Fruit fly (Drosophila melanogaster) whole organism, embryonic: ENCODE results near the gene CG33298.

Source experiments
- ATbp ChIP-seq: fragments of 200-800 bp; sonication (Bioruptor generic); optimal IDR thresholded peaks from 2 replicates; lab custom pipeline; 2017; ENCODE audit warnings: missing biosample characterization, mild to moderate bottlenecking, missing genetic modification characterization, missing genetic modification reagents
- Atf6 ChIP-seq: fragments of 200-800 bp; sonication (Bioruptor generic); IDR thresholded peaks from 2 replicates; pipeline ENCODE4 v1.3.6; 2022; ENCODE audit warnings: missing biosample characterization, missing genetic modification characterization
- B-H1 ChIP-seq: fragments of 200-800 bp; sonication (Bioruptor generic); IDR thresholded peaks from 3 replicates; pipeline ENCODE4 v1.3.6; 2022; ENCODE audit warnings: missing biosample characterization, missing genetic modification characterization
- Bgb ChIP-seq: fragments of 200-800 bp; sonication (Bioruptor generic); IDR thresholded peaks from 2 replicates; pipeline ENCODE4 v1.3.6; 2022; ENCODE audit warnings: missing biosample characterization, missing genetic modification characterization; ENCODE audit not compliant: partially characterized antibody
- CG11247 ChIP-seq: fragments of 200-800 bp; sonication (Bioruptor generic); IDR thresholded peaks from 2 replicates; pipeline ENCODE4 v1.3.6; 2022; ENCODE audit warnings: missing biosample characterization, missing genetic modification characterization
- CG11456 ChIP-seq: fragments of 200-800 bp; sonication (Bioruptor generic); IDR thresholded peaks from 3 replicates; pipeline ENCODE4 v1.3.6; 2022; ENCODE audit warnings: missing biosample characterization, missing genetic modification characterization
- CG11723 ChIP-seq: fragments of 200-800 bp; sonication (Bioruptor generic); optimal IDR thresholded peaks from 2 replicates; lab custom pipeline; 2017; ENCODE audit warnings: missing biosample characterization, mild to moderate bottlenecking, missing genetic modification characterization
- CG12744 ChIP-seq: fragments of 200-800 bp; sonication (Bioruptor generic); optimal IDR thresholded peaks from 2 replicates; lab custom pipeline; 2016; ENCODE audit warnings: missing biosample characterization, missing genetic modification characterization
- CG13624 ChIP-seq: fragments of 200-800 bp; sonication (Bioruptor generic); optimal IDR thresholded peaks from 2 replicates; lab custom pipeline; 2016; ENCODE audit warnings: missing biosample characterization, missing genetic modification characterization
- CG14441 ChIP-seq: fragments of 200-800 bp; sonication (Bioruptor generic); IDR thresholded peaks from 2 replicates; pipeline ENCODE4 v1.3.6; 2022; ENCODE audit warnings: missing biosample characterization, missing genetic modification characterization
- CG14710 ChIP-seq: fragments of 200-800 bp; sonication (Bioruptor generic); optimal IDR thresholded peaks from 3 replicates; lab custom pipeline; 2019; ENCODE audit warnings: missing biosample characterization, mild to moderate bottlenecking, missing genetic modification characterization, moderate library complexity
- CG1529 ChIP-seq: fragments of 200-800 bp; sonication (Bioruptor generic); optimal IDR thresholded peaks from 3 replicates; lab custom pipeline; 2018; ENCODE audit warnings: missing biosample characterization, missing genetic modification characterization
- CG17385 ChIP-seq: fragments of 200-800 bp; sonication (Bioruptor generic); optimal IDR thresholded peaks from 3 replicates; lab custom pipeline; 2018; ENCODE audit warnings: missing biosample characterization, mild to moderate bottlenecking, missing genetic modification characterization
- CG17912 ChIP-seq: fragments of 200-800 bp; sonication (Bioruptor generic); optimal IDR thresholded peaks from 2 replicates; lab custom pipeline; 2018; ENCODE audit warnings: missing biosample characterization, mild to moderate bottlenecking, missing genetic modification characterization
- CG2116 ChIP-seq: fragments of 200-800 bp; sonication (Bioruptor generic); optimal IDR thresholded peaks from 3 replicates; lab custom pipeline; 2018; ENCODE audit warnings: missing biosample characterization, mild to moderate bottlenecking, missing genetic modification characterization
- CG2678 ChIP-seq: fragments of 200-800 bp; sonication (Bioruptor generic); optimal IDR thresholded peaks from 3 replicates; lab custom pipeline; 2019; ENCODE audit warnings: missing biosample characterization, mild to moderate bottlenecking, missing genetic modification characterization, moderate library complexity
- CG2712 ChIP-seq: fragments of 200-800 bp; optimal IDR thresholded peaks from 3 replicates; lab custom pipeline; 2019; ENCODE audit warnings: missing biosample characterization, mild to moderate bottlenecking, missing genetic modification characterization, moderate library complexity
- CG3065 ChIP-seq: fragments of 200-800 bp; sonication (Bioruptor generic); optimal IDR thresholded peaks from 2 replicates; lab custom pipeline; 2016; ENCODE audit warnings: missing biosample characterization, missing genetic modification characterization
- CG3995 ChIP-seq: fragments of 200-800 bp; sonication (Bioruptor generic); optimal IDR thresholded peaks from 3 replicates; lab custom pipeline; 2016; ENCODE audit warnings: missing biosample characterization, missing genetic modification characterization
- CG7357 ChIP-seq: fragments of 200-800 bp; sonication (Bioruptor generic); IDR thresholded peaks from 3 replicates; pipeline ENCODE4 v1.3.6; 2022; ENCODE audit warnings: missing biosample characterization, missing genetic modification characterization
- CG8924 ChIP-seq: fragments of 200-800 bp; optimal IDR thresholded peaks from 3 replicates; lab custom pipeline; 2019; ENCODE audit warnings: missing biosample characterization, mild to moderate bottlenecking, missing genetic modification characterization, moderate library complexity
- CG9437 ChIP-seq: fragments of 200-800 bp; sonication (Bioruptor generic); optimal IDR thresholded peaks from 2 replicates; lab custom pipeline; 2018; ENCODE audit warnings: missing biosample characterization, mild to moderate bottlenecking, missing genetic modification characterization
- Deaf1 ChIP-seq: fragments of 200-800 bp; optimal IDR thresholded peaks from 3 replicates; lab custom pipeline; 2019; ENCODE audit warnings: missing biosample characterization, mild to moderate bottlenecking, missing genetic modification characterization, moderate library complexity
- Doc3 ChIP-seq: fragments of 200-800 bp; sonication (Bioruptor generic); IDR thresholded peaks from 3 replicates; pipeline ENCODE4 v1.3.6; 2022; ENCODE audit warnings: missing biosample characterization, missing genetic modification characterization; ENCODE audit not compliant: partially characterized antibody
- Dref ChIP-seq: fragments of 200-800 bp; sonication (Bioruptor generic); IDR thresholded peaks from 2 replicates; pipeline ENCODE4 v1.3.6; 2022; ENCODE audit warnings: missing biosample characterization, missing genetic modification characterization
- Fer1 ChIP-seq: fragments of 200-800 bp; sonication (Bioruptor generic); optimal IDR thresholded peaks from 2 replicates; lab custom pipeline; 2017; ENCODE audit warnings: missing biosample characterization, mild to moderate bottlenecking, missing genetic modification characterization
- Hr3 ChIP-seq: fragments of 200-800 bp; sonication (Bioruptor generic); optimal IDR thresholded peaks from 3 replicates; lab custom pipeline; 2016; ENCODE audit warnings: missing biosample characterization, missing genetic modification characterization
- Hr51 ChIP-seq, 2 experiments: fragments of 200-800 bp; sonication (Bioruptor generic); optimal IDR thresholded peaks; 2 replicates in 1 of 2; 3 replicates in 1 of 2; lab custom pipeline; 2016 to 2018; ENCODE audit warnings: missing biosample characterization in 2 of 2, missing genetic modification characterization in 2 of 2, mild to moderate bottlenecking in 1 of 2, moderate library complexity in 1 of 2
- Hr78 ChIP-seq, 2 experiments: fragments of 200-800 bp in 1 of 2; fragments of >200 bp in 1 of 2; sonication (Bioruptor generic) in 1 of 2; optimal IDR thresholded peaks; 2 replicates each; lab custom pipeline; 2017 to 2019; ENCODE audit warnings: missing biosample characterization in 2 of 2, missing genetic modification characterization in 2 of 2, mild to moderate bottlenecking in 1 of 2, moderate library complexity in 1 of 2
- Mad ChIP-seq: fragments of 200-800 bp; sonication (Bioruptor generic); optimal IDR thresholded peaks from 2 replicates; lab custom pipeline; 2016; ENCODE audit warnings: missing biosample characterization, missing genetic modification characterization
- NC2α ChIP-seq: fragments of 200-800 bp; sonication (Bioruptor generic); optimal IDR thresholded peaks from 2 replicates; lab custom pipeline; 2016; ENCODE audit warnings: missing biosample characterization, missing genetic modification characterization
- Rfx ChIP-seq: fragments of 200-800 bp; sonication (Bioruptor generic); IDR thresholded peaks from 2 replicates; pipeline ENCODE4 v1.3.6; 2022; ENCODE audit warnings: missing biosample characterization, missing genetic modification characterization
- Usf ChIP-seq: fragments of 200-800 bp; sonication (Bioruptor generic); optimal IDR thresholded peaks from 2 replicates; lab custom pipeline; 2017; ENCODE audit warnings: missing genotype, missing biosample characterization, missing genetic modification characterization
- corto ChIP-seq: fragments of 200-800 bp; sonication (Bioruptor generic); optimal IDR thresholded peaks from 2 replicates; lab custom pipeline; 2016; ENCODE audit warnings: missing biosample characterization, mild to moderate bottlenecking, missing genetic modification characterization, moderate library complexity
- crol ChIP-seq: fragments of 200-800 bp; sonication (Bioruptor generic); IDR thresholded peaks from 2 replicates; pipeline ENCODE4 v1.3.6; 2022; ENCODE audit warnings: missing biosample characterization, missing genetic modification characterization
- crp ChIP-seq, 2 experiments: fragments of 200-800 bp; sonication (Bioruptor generic); optimal IDR thresholded peaks; 2 replicates in 1 of 2; 3 replicates in 1 of 2; lab custom pipeline; 2017; ENCODE audit warnings: missing biosample characterization in 2 of 2, missing genetic modification characterization in 2 of 2, mild to moderate bottlenecking in 1 of 2, moderate library complexity in 1 of 2
- danr ChIP-seq: fragments of 200-800 bp; sonication (Bioruptor generic); IDR thresholded peaks from 2 replicates; pipeline ENCODE4 v1.3.6; 2022; ENCODE audit warnings: missing biosample characterization, missing genetic modification characterization
- dati ChIP-seq: fragments of 200-800 bp; sonication (Bioruptor generic); IDR thresholded peaks from 2 replicates; pipeline ENCODE4 v1.3.6; 2022; ENCODE audit warnings: missing biosample characterization, missing genetic modification characterization
- oc ChIP-seq: fragments of 200-800 bp; sonication (Bioruptor generic); optimal IDR thresholded peaks from 2 replicates; lab custom pipeline; 2018; ENCODE audit warnings: missing biosample characterization, mild to moderate bottlenecking, missing genetic modification characterization, moderate library complexity
- ranshi ChIP-seq: fragments of 200-800 bp; sonication (Bioruptor generic); IDR thresholded peaks from 2 replicates; pipeline ENCODE4 v1.3.6; 2022; ENCODE audit warnings: missing biosample characterization, missing genetic modification characterization
- salm ChIP-seq: fragments of 200-800 bp; sonication (Bioruptor generic); optimal IDR thresholded peaks from 2 replicates; lab custom pipeline; 2018; ENCODE audit warnings: missing biosample characterization, mild to moderate bottlenecking, missing genetic modification characterization
- scrt ChIP-seq: fragments of 200-800 bp; sonication (Bioruptor generic); optimal IDR thresholded peaks from 2 replicates; lab custom pipeline; 2018; ENCODE audit warnings: missing biosample characterization, mild to moderate bottlenecking, missing genetic modification characterization, moderate library complexity
- slbo ChIP-seq: fragments of 200-800 bp; sonication (Bioruptor generic); IDR thresholded peaks from 2 replicates; pipeline ENCODE4 v1.3.6; 2022; ENCODE audit warnings: missing biosample characterization, missing genetic modification characterization
- so ChIP-seq: fragments of 200-800 bp; sonication (Bioruptor generic); IDR thresholded peaks from 3 replicates; pipeline ENCODE4 v1.3.6; 2022; ENCODE audit warnings: missing biosample characterization, missing genetic modification characterization
- tll ChIP-seq, 2 experiments: fragments of 200-800 bp in 1 of 2; fragments of >200 bp in 1 of 2; sonication (Bioruptor generic) in 1 of 2; optimal IDR thresholded peaks; 2 replicates each; lab custom pipeline; 2017 to 2019; ENCODE audit warnings: missing biosample characterization in 2 of 2, missing genetic modification characterization in 2 of 2, mild to moderate bottlenecking in 1 of 2, moderate library complexity in 1 of 2
- unpg ChIP-seq: fragments of 200-800 bp; sonication (Bioruptor generic); optimal IDR thresholded peaks from 3 replicates; lab custom pipeline; 2018; ENCODE audit warnings: missing biosample characterization, mild to moderate bottlenecking, missing genetic modification characterization, moderate library complexity
- vnd ChIP-seq: fragments of 200-800 bp; sonication (Bioruptor generic); IDR thresholded peaks from 3 replicates; pipeline ENCODE4 v1.3.6; 2022; ENCODE audit warnings: missing biosample characterization, missing genetic modification characterization; ENCODE audit not compliant: partially characterized antibody

Gene CG33298

dm6 chr2L:9520886-9521868 is 25.9 kb downstream of the CG33298 start, which contains the start of gene Oatp30B (continued):
- peak; percentile 98 for TF ChIP-seq slbo (GFP tag; lab: Robert Waterston, UW)
- peak; percentile 85 for TF ChIP-seq NC2α
- TF ChIP-seq Fer1: peak; percentile 96
- peak; percentile 88 for TF ChIP-seq CG17385 (GFP tag; lab: Kevin White, UChicago)
- peak; percentile 95 for TF ChIP-seq so (GFP tag; lab: Robert Waterston, UW)
- peak in 1 of 2 experiments; percentile 57 for TF ChIP-seq crp (GFP tag; optimal IDR thresholded peaks at IDR 0.05; lab: Kevin White, UChicago)
- TF ChIP-seq CG1529 (GFP tag; lab: Kevin White, UChicago): peak; percentile 88
- peak; percentile 97 for TF ChIP-seq CG14441 (GFP tag; lab: Robert Waterston, UW)
- peak; percentile 87 for TF ChIP-seq scrt
- peak; percentile 97 for TF ChIP-seq CG8924
- TF ChIP-seq ATbp (GFP tag; lab: Kevin White, UChicago): peak; percentile 89
- peak; percentile 100 for TF ChIP-seq Doc3 (GFP tag; lab: Robert Waterston, UW)
- peak; percentile 81 for TF ChIP-seq CG9437 (GFP tag; lab: Kevin White, UChicago)
- peak; percentile 87 for TF ChIP-seq CG3065 (GFP tag; lab: Kevin White, UChicago)
- TF ChIP-seq tll (GFP tag; optimal IDR thresholded peaks at IDR 0.05; lab: Kevin White, UChicago): peak in 1 of 2 experiments; percentile 44
- peak; percentile 90 for TF ChIP-seq salm
- TF ChIP-seq Bgb (GFP tag; lab: Robert Waterston, UW): peak; percentile 96
- peak; percentile 96 for TF ChIP-seq vnd (GFP tag; lab: Robert Waterston, UW)
- peak; percentile 94 for TF ChIP-seq CG12744 (GFP tag; lab: Kevin White, UChicago)
- peak; percentile 97 for TF ChIP-seq CG13624 (GFP tag; lab: Kevin White, UChicago)
- peak; percentile 98 for TF ChIP-seq CG11247 (GFP tag; lab: Robert Waterston, UW)
- peak; percentile 82 for TF ChIP-seq Deaf1 (tag; lab: Kevin White, UChicago)
- TF ChIP-seq B-H1 (GFP tag; lab: Robert Waterston, UW): peak; percentile 96
- no peak; the same call in 1 of the 2 replicates for TF ChIP-seq Dref (GFP tag; lab: Robert Waterston, UW)
- peak; percentile 98 for TF ChIP-seq Hr3 (GFP tag; lab: Kevin White, UChicago)
- TF ChIP-seq CG2678 (tag; lab: Kevin White, UChicago): peak; percentile 96
- TF ChIP-seq dati (GFP tag; lab: Robert Waterston, UW): peak; percentile 95
- TF ChIP-seq Hr78 (GFP tag; optimal IDR thresholded peaks at IDR 0.05; lab: Kevin White, UChicago): peak in 1 of 2 experiments; percentile 76
- peak; percentile 67 for TF ChIP-seq crol
- TF ChIP-seq CG17912: peak; percentile 82
- TF ChIP-seq CG3995 (GFP tag; lab: Kevin White, UChicago): peak; percentile 67
- TF ChIP-seq unpg (GFP tag; lab: Kevin White, UChicago): peak; percentile 98
- peak; percentile 97 for TF ChIP-seq CG14710 (tag; lab: Kevin White, UChicago)
- TF ChIP-seq CG2712: peak; percentile 98
- peak; percentile 98 for TF ChIP-seq CG11456 (GFP tag; lab: Robert Waterston, UW)
- peak; percentile 93 for TF ChIP-seq CG2116 (GFP tag; lab: Kevin White, UChicago)
- TF ChIP-seq Usf: peak; percentile 90
- peak; percentile 91 for TF ChIP-seq corto
- TF ChIP-seq CG7357 (GFP tag; lab: Robert Waterston, UW): peak; percentile 88
- peak; percentile 94 for TF ChIP-seq Mad (GFP tag; lab: Kevin White, UChicago)
- peak; percentile 85 for TF ChIP-seq CG11723 (GFP tag; lab: Kevin White, UChicago)
- peak; percentile 94 for TF ChIP-seq danr (GFP tag; lab: Robert Waterston, UW)
- peak; percentile 96 for TF ChIP-seq Hr51 (GFP tag; optimal IDR thresholded peaks at IDR 0.05; lab: Kevin White, UChicago)
- TF ChIP-seq Rfx (GFP tag; lab: Robert Waterston, UW): peak; percentile 99
- peak; percentile 97 for TF ChIP-seq ranshi (GFP tag; lab: Robert Waterston, UW)
- TF ChIP-seq Atf6: peak; percentile 97
- peak; percentile 97 for TF ChIP-seq oc (tag; lab: Kevin White, UChicago)
